Worm (Caenorhabditis elegans): ENCODE measurements around the gene tsp-4.

DNA sequence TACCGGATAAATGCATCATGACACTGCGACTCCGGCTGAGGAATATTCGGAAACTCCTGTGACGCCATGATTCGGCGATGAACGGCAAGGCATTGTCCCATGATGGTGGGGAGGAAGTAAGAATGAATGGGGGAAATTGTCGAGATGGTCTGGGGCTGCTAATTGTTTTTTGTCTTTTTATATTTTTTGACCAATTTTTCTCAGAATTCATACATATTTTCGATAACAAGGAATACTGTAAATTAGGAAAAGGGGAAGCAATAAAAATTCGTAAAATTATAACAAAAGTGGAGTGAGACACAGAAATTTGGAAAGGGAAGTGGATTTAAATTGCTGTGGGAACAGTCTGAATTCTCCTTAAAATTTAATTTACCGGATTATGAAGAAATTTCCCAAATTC, 5.4 kb upstream of the tsp-4 start, which contains the start of gene eak-4:
- TF ChIP-seq unc-86 (tag; optimal IDR thresholded peaks at IDR 0.05) (no peak), npax-4 (tag; optimal IDR thresholded peaks at IDR 0.05) (no peak), lim-6 (tag; optimal IDR thresholded peaks at IDR 0.05) (no peak), ama-1 (optimal IDR thresholded peaks at IDR 0.05) (no peak)
